Worm (Caenorhabditis elegans) whole organism, L3 larva: Measurements from ENCODE around the gene lact-2.

Experiments used
- ZK546.5 ChIP-seq: sonication (generic microtip); optimal IDR thresholded peaks from 2 replicates; lab custom pipeline; 2017; ENCODE audit warnings: missing biosample characterization, missing genetic modification characterization
- aly-2 ChIP-seq: fragments of 150-350 bp; optimal IDR thresholded peaks from 2 replicates; lab custom pipeline; 2014; ENCODE audit warnings: missing biosample characterization, missing genetic modification characterization
- ceh-82 ChIP-seq: fragments of 150-350 bp; optimal IDR thresholded peaks from 2 replicates; lab custom pipeline; 2014; ENCODE audit warnings: missing biosample characterization, missing genetic modification characterization
- ceh-9 ChIP-seq: sonication (generic microtip); optimal IDR thresholded peaks from 2 replicates; lab custom pipeline; 2018; ENCODE audit warnings: missing biosample characterization, missing genetic modification characterization
- lin-15B ChIP-seq: fragments of 150-350 bp; optimal IDR thresholded peaks from 2 replicates; lab custom pipeline; 2014; ENCODE audit warnings: missing biosample characterization, missing genetic modification characterization
- mdl-1 ChIP-seq: fragments of 150-350 bp; optimal IDR thresholded peaks from 2 replicates; lab custom pipeline; 2014; ENCODE audit warnings: missing biosample characterization, missing genetic modification characterization
- nhr-11 ChIP-seq: fragments of 150-350 bp; optimal IDR thresholded peaks from 2 replicates; lab custom pipeline; 2014; ENCODE audit warnings: missing biosample characterization, missing genetic modification characterization
- skn-1 ChIP-seq: fragments of 150-350 bp; optimal IDR thresholded peaks from 2 replicates; lab custom pipeline; 2014; ENCODE audit warnings: missing biosample characterization, missing genetic modification characterization
- snpc-4 ChIP-seq: fragments of 150-350 bp; optimal IDR thresholded peaks from 2 replicates; lab custom pipeline; 2014; ENCODE audit warnings: missing biosample characterization, missing genetic modification characterization
- unc-39 ChIP-seq: sonication (generic microtip); optimal IDR thresholded peaks from 4 replicates; lab custom pipeline; 2017; ENCODE audit warnings: missing biosample characterization, missing genetic modification characterization
- unc-62 ChIP-seq: fragments of 150-350 bp; sonication (generic microtip); optimal IDR thresholded peaks from 4 replicates; lab custom pipeline; 2014; ENCODE audit warnings: missing biosample characterization, missing genetic modification reagents, missing genetic modification characterization

- TF ChIP-seq nhr-11 (tag; lab: Kevin White, UChicago), result no peak
- no peak for TF ChIP-seq aly-2 (tag; lab: Kevin White, UChicago)
- no peak for TF ChIP-seq mdl-1 (tag; lab: Kevin White, UChicago)
- no peak for TF ChIP-seq ceh-9 (tag; lab: Kevin White, UChicago)
- TF ChIP-seq skn-1 (tag; lab: Kevin White, UChicago), result no peak
- TF ChIP-seq ZK546.5 (tag; lab: Kevin White, UChicago), result no peak
- TF ChIP-seq unc-39 (tag; lab: Kevin White, UChicago), result no peak
- TF ChIP-seq unc-62 (GFP tag; lab: Kevin White, UChicago), result no peak
- no peak for TF ChIP-seq snpc-4
- TF ChIP-seq ceh-82 (tag; lab: Kevin White, UChicago), result no peak
- TF ChIP-seq lin-15B (tag; lab: Kevin White, UChicago), result no peak
Measured at ce11 chrII:10108377-10108776, 13.7 kb downstream of the lact-2 start, which contains the start of the genes ZK945.7 and ZK945.8.
